Worm (Caenorhabditis elegans): ENCODE data around the gene F36G9.7.

DNA sequence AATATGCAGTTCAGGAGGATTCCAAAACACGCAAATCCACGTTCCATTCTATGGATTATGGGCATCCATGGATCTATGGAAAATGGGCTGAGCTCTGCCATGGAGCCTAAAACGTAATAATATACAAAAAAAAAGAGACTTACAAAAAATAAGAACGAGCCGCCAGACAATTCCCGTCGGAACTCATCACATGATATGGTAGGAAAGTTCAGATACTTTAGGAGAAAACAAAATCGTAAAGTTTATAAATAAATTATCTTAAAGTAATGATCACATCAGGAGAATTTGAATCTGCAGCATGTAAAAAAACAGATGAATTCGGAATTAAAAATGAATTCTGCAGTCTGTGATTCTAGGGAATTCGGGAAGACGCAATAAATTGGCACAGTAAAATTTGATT, 46.1 kb upstream of the F36G9.7 start, which contains the start of gene str-232:
- TF ChIP-seq dmd-4 (tag; optimal IDR thresholded peaks at IDR 0.05; ENCODE audit: borderline replicate concordance) (no peak), hlh-30 (tag; optimal IDR thresholded peaks at IDR 0.05; ENCODE audit: insufficient read depth) (no peak), ceh-18 (tag; optimal IDR thresholded peaks at IDR 0.05) (no peak), unc-55 (GFP tag; optimal IDR thresholded peaks at IDR 0.05) (no peak), unc-86 (tag; optimal IDR thresholded peaks at IDR 0.05) (no peak), lim-6 (tag; optimal IDR thresholded peaks at IDR 0.05) (no peak), nfya-1 (tag; optimal IDR thresholded peaks at IDR 0.05) (no peak), pag-3 (tag; optimal IDR thresholded peaks at IDR 0.05; ENCODE audit: borderline replicate concordance) (no peak), ceh-9 (tag; optimal IDR thresholded peaks at IDR 0.05) (no peak), pha-4 (tag; optimal IDR thresholded peaks at IDR 0.05) (no peak)

Data from whole organism, late embryonic.